Fruit fly (Drosophila melanogaster): Measurements from ENCODE around the gene alphaCOP.

dm6 chr3L:1592822-1593452 is 52.1 kb downstream of the alphaCOP start:
- TF ChIP-seq CG8478 (optimal IDR thresholded peaks at IDR 0.05) (no peak), Dll (optimal IDR thresholded peaks at IDR 0.05) (no peak), EcR (GFP tag; optimal IDR thresholded peaks at IDR 0.05) (no peak), pan (optimal IDR thresholded peaks at IDR 0.05) (no peak)
